Fruit fly (Drosophila melanogaster) S2 (cell line): Measurements from ENCODE around the gene CG31601.

ENCODE experiments used
- CG8478 ChIP-seq: fragments of >200 bp; optimal IDR thresholded peaks from 2 replicates; lab custom pipeline; 2018
- CTCF ChIP-seq, 2 experiments: fragments of >200 bp; optimal IDR thresholded peaks; 2 replicates each; lab custom pipeline; 2018

CG31601 gene

dm6 chr2L:22043777-22044176 lies at the start of gene CG31601:
Gene CG31601 (minus strand): TSS chr2L:22043877.
- TF ChIP-seq CG8478 (lab: Kevin White, UChicago): no peak
- no peak for TF ChIP-seq CTCF (optimal IDR thresholded peaks at IDR 0.05; lab: Kevin White, UChicago)

- TF ChIP-seq CG8478 (lab: Kevin White, UChicago) (no peak), CTCF (optimal IDR thresholded peaks at IDR 0.05; lab: Kevin White, UChicago) (no peak)
These were observed 35.7 kb upstream of the CG31601 start, which contains the start of gene ttm3 for dm6 chr2L:22079332-22079731. Gene ttm3 (plus strand): TSS chr2L:22079632.

- TF ChIP-seq CTCF (optimal IDR thresholded peaks at IDR 0.05; lab: Kevin White, UChicago): no peak
- TF ChIP-seq CG8478 (lab: Kevin White, UChicago): no peak
These were observed 27.2 kb upstream of the CG31601 start, which contains the start of gene tplus3a for dm6 chr2L:22070844-22071243. Gene tplus3a (plus strand): TSS chr2L:22071144.

dm6 chr2L:22065243-22065642 lies 21.6 kb upstream of the CG31601 start, which contains the start of gene CG42597:
Gene CG42597 (minus strand): TSS chr2L:22065343.
- no peak for TF ChIP-seq CG8478 (lab: Kevin White, UChicago)
- no peak for TF ChIP-seq CTCF (optimal IDR thresholded peaks at IDR 0.05; lab: Kevin White, UChicago)

- no peak for TF ChIP-seq CTCF (optimal IDR thresholded peaks at IDR 0.05; lab: Kevin White, UChicago)
- TF ChIP-seq CG8478 (lab: Kevin White, UChicago): no peak
These were observed 16.2 kb upstream of the CG31601 start for dm6 chr2L:22059852-22060251.

dm6 chr2L:22054202-22054601 lies 10.5 kb upstream of the CG31601 start, which contains the start of gene CG34173:
Gene CG34173 (minus strand): TSS chr2L:22054302.
- TF ChIP-seq CG8478 (lab: Kevin White, UChicago) (no peak), CTCF (optimal IDR thresholded peaks at IDR 0.05; lab: Kevin White, UChicago) (no peak)

dm6 chr2L:22037560-22037959 lies 6.1 kb downstream of the CG31601 start, which contains the start of gene Grl40a:
Gene Grl40a (plus strand): TSS chr2L:22037860.
- TF ChIP-seq CTCF (optimal IDR thresholded peaks at IDR 0.05; lab: Kevin White, UChicago) (no peak), CG8478 (lab: Kevin White, UChicago) (no peak)

- TF ChIP-seq CTCF (optimal IDR thresholded peaks at IDR 0.05; lab: Kevin White, UChicago): no peak
- no peak for TF ChIP-seq CG8478 (lab: Kevin White, UChicago)
These were observed 6.8 kb downstream of the CG31601 start for dm6 chr2L:22036877-22037276.

dm6 chr2L:22024362-22024761 lies 19.3 kb downstream of the CG31601 start:
- TF ChIP-seq CG8478 (lab: Kevin White, UChicago) (no peak), CTCF (optimal IDR thresholded peaks at IDR 0.05; lab: Kevin White, UChicago) (peak; percentile 56 to 75)

- no peak for TF ChIP-seq CTCF (optimal IDR thresholded peaks at IDR 0.05; lab: Kevin White, UChicago)
- TF ChIP-seq CG8478 (lab: Kevin White, UChicago): no peak
These were observed 24.8 kb downstream of the CG31601 start, which contains the start of gene tio for dm6 chr2L:22018861-22019270. Gene tio (plus strand): TSS chr2L:22019208.

dm6 chr2L:22014890-22015289 lies 28.8 kb downstream of the CG31601 start, which contains the start of gene CG31693:
Gene CG31693 (plus strand): TSS chr2L:22015190.
- TF ChIP-seq CG8478 (lab: Kevin White, UChicago): no peak
- no peak for TF ChIP-seq CTCF (optimal IDR thresholded peaks at IDR 0.05; lab: Kevin White, UChicago)

- no peak for TF ChIP-seq CTCF (optimal IDR thresholded peaks at IDR 0.05; lab: Kevin White, UChicago)
These were observed 50.3 kb downstream of the CG31601 start for dm6 chr2L:21993377-21993776.

- TF ChIP-seq CG8478 (lab: Kevin White, UChicago): no peak
- no peak for TF ChIP-seq CTCF (optimal IDR thresholded peaks at IDR 0.05; lab: Kevin White, UChicago)
These were observed 50.8 kb downstream of the CG31601 start, which contains the start of gene CG2528 for dm6 chr2L:21992833-21993232. Gene CG2528 (minus strand): TSS chr2L:21992933.
